Fruit fly (Drosophila melanogaster): ENCODE measurements around the gene B-H2.

dm6 chrX:17282196-17282595 is 32.2 kb upstream of the B-H2 start, which contains the start of gene CG5445:
- no peak for TF ChIP-seq Sox102F (GFP tag; optimal IDR thresholded peaks at IDR 0.05)
- TF ChIP-seq Sox14 (GFP tag; optimal IDR thresholded peaks at IDR 0.05), result no peak

All from whole organism, prepupa.